Worm (Caenorhabditis elegans): ENCODE data around the gene F56D6.20.
"Not testable (repeated sequence)": the region's sequence is repeated elsewhere in the genome, so short reads cannot be mapped to it uniquely, and the experiment has no call there.

The F56D6.20 gene

ce11 chrIV:3894770-3895169, 17.9 kb upstream of the F56D6.20 start, which contains the start of gene dct-8:
TSS of gene dct-8 (plus strand) at chrIV:3895070.
- TF ChIP-seq unc-62 (GFP tag; optimal IDR thresholded peaks at IDR 0.05): no peak

ce11 chrIV:3899719-3900554, 12.8 kb upstream of the F56D6.20 start, which contains the start of gene srz-62:
TSS of gene srz-62 (plus strand) at chrIV:3900504.
- no peak for TF ChIP-seq unc-62 (GFP tag; optimal IDR thresholded peaks at IDR 0.05)

ce11 chrIV:3902955-3903354, 9.7 kb upstream of the F56D6.20 start, which contains the start of gene F56D6.6:
TSS of gene F56D6.6 (plus strand) at chrIV:3903255.
- TF ChIP-seq unc-62 (GFP tag; optimal IDR thresholded peaks at IDR 0.05): no peak

ce11 chrIV:3904620-3905019, 8.1 kb upstream of the F56D6.20 start, which contains the start of gene F56D6.21:
TSS of gene F56D6.21 (plus strand) at chrIV:3904920.
- TF ChIP-seq unc-62 (GFP tag; optimal IDR thresholded peaks at IDR 0.05): no peak

- TF ChIP-seq unc-62 (GFP tag; optimal IDR thresholded peaks at IDR 0.05): no peak
Observed at ce11 chrIV:3906393-3906792, 6.3 kb upstream of the F56D6.20 start, which contains the start of gene F56D6.11. TSS of gene F56D6.11 (minus strand) at chrIV:3906493.

- TF ChIP-seq unc-62 (GFP tag; optimal IDR thresholded peaks at IDR 0.05): no peak
Observed at ce11 chrIV:3907506-3908188, 5.1 kb upstream of the F56D6.20 start, which contains the start of the genes F56D6.22 and F56D6.12. TSS of gene F56D6.22 (minus strand) at chrIV:3907606. TSS of gene F56D6.12 (plus strand) at chrIV:3908138.

- TF ChIP-seq unc-62 (GFP tag; optimal IDR thresholded peaks at IDR 0.05): no peak
Observed at ce11 chrIV:3909114-3909513, 3.6 kb upstream of the F56D6.20 start, which contains the start of gene F56D6.13. TSS of gene F56D6.13 (plus strand) at chrIV:3909414.

- TF ChIP-seq unc-62 (GFP tag; optimal IDR thresholded peaks at IDR 0.05): not testable (repeated sequence)
Observed at ce11 chrIV:3911848-3912247, 850 bp upstream of the F56D6.20 start, which contains the start of gene F56D6.18. TSS of gene F56D6.18 (minus strand) at chrIV:3911948.

- no peak for TF ChIP-seq unc-62 (GFP tag; optimal IDR thresholded peaks at IDR 0.05)
Observed at ce11 chrIV:3914462-3914861, 1.8 kb downstream of the F56D6.20 start, which contains the start of gene F56D6.19. TSS of gene F56D6.19 (plus strand) at chrIV:3914762.

ce11 chrIV:3915296-3915695, 2.6 kb downstream of the F56D6.20 start, which contains the start of gene srz-20:
TSS of gene srz-20 (plus strand) at chrIV:3915596.
- no peak for TF ChIP-seq unc-62 (GFP tag; optimal IDR thresholded peaks at IDR 0.05)

ce11 chrIV:3917405-3917804, 4.7 kb downstream of the F56D6.20 start, which contains the start of gene F56D6.14:
TSS of gene F56D6.14 (plus strand) at chrIV:3917705.
- TF ChIP-seq unc-62 (GFP tag; optimal IDR thresholded peaks at IDR 0.05): no peak

- TF ChIP-seq unc-62 (GFP tag; optimal IDR thresholded peaks at IDR 0.05): no peak
Observed at ce11 chrIV:3918160-3918559, 5.5 kb downstream of the F56D6.20 start, which contains the start of gene F56D6.23. TSS of gene F56D6.23 (plus strand) at chrIV:3918460.

- TF ChIP-seq unc-62 (GFP tag; optimal IDR thresholded peaks at IDR 0.05): no peak
Observed at ce11 chrIV:3919506-3919905, 6.8 kb downstream of the F56D6.20 start, which contains the start of gene srz-19. TSS of gene srz-19 (plus strand) at chrIV:3919806.

ce11 chrIV:3921898-3922297, 9.2 kb downstream of the F56D6.20 start, which contains the start of gene clec-67:
TSS of gene clec-67 (plus strand) at chrIV:3922165.
- TF ChIP-seq unc-62 (GFP tag; optimal IDR thresholded peaks at IDR 0.05): no peak

ce11 chrIV:3926117-3926516, 13.4 kb downstream of the F56D6.20 start, which contains the start of gene clec-68:
TSS of gene clec-68 (plus strand) at chrIV:3926417.
- no peak for TF ChIP-seq unc-62 (GFP tag; optimal IDR thresholded peaks at IDR 0.05)

- TF ChIP-seq unc-62 (GFP tag; optimal IDR thresholded peaks at IDR 0.05): not testable (repeated sequence)
Observed at ce11 chrIV:3932408-3932807, 19.7 kb downstream of the F56D6.20 start, which contains the start of gene clec-70. TSS of gene clec-70 (plus strand) at chrIV:3932708.
